Worm (Caenorhabditis elegans) whole organism, midembryonic: ENCODE measurements around the gene R08C7.12.

Experiments
- T22C8.4 ChIP-seq: fragments of 200-800 bp; sonication (Bioruptor generic); IDR thresholded peaks from 2 replicates; pipeline ENCODE4 v1.3.6; 2022; ENCODE audit warnings: missing genetic modification characterization, missing compliant biosample characterization
- flt-1 ChIP-seq: fragments of 200-800 bp; sonication (Bioruptor generic); IDR thresholded peaks from 2 replicates; pipeline ENCODE4 v1.3.6; 2022; ENCODE audit warnings: missing genetic modification characterization, missing compliant biosample characterization
- klf-2 ChIP-seq: fragments of 200-800 bp; sonication (Bioruptor generic); conservative IDR thresholded peaks from 2 replicates; pipeline ENCODE4 v1.3.6; 2022; ENCODE audit warnings: missing genetic modification reagents, missing genetic modification characterization, missing compliant biosample characterization
- med-1 ChIP-seq: sonication (generic microtip); optimal IDR thresholded peaks from 2 replicates; lab custom pipeline; 2017; ENCODE audit warnings: missing genetic modification characterization, mild to moderate bottlenecking, missing compliant biosample characterization, antibody characterized with exemption, missing genetic modification reagents; ENCODE audit not compliant: insufficient read depth
- ref-1 ChIP-seq: fragments of 200-800 bp; sonication (Bioruptor generic); conservative IDR thresholded peaks from 2 replicates; pipeline ENCODE4 v1.3.6; 2022; ENCODE audit warnings: missing genetic modification reagents, missing genetic modification characterization, missing compliant biosample characterization
- ztf-23 ChIP-seq: fragments of 200-800 bp; sonication (Bioruptor generic); IDR thresholded peaks from 2 replicates; pipeline ENCODE4 v1.3.6; 2022; ENCODE audit warnings: missing genetic modification reagents, missing genetic modification characterization, missing compliant biosample characterization
- ztf-29 ChIP-seq: fragments of 200-800 bp; sonication (Bioruptor generic); IDR thresholded peaks from 2 replicates; pipeline ENCODE4 v1.3.6; 2022; ENCODE audit warnings: missing genetic modification reagents, missing genetic modification characterization, missing compliant biosample characterization

ce11 chrIV:4441077-4441476, 8.5 kb upstream of the R08C7.12 start, which contains the start of gene fbxb-75:
- TF ChIP-seq klf-2 (GFP tag; lab: Robert Waterston, UW) (no peak), ztf-29 (no peak), ref-1 (no peak), med-1 (GFP tag; lab: Kevin White, UChicago) (no peak), ztf-23 (no peak), flt-1 (GFP tag; lab: Robert Waterston, UW) (no peak), T22C8.4 (GFP tag; lab: Robert Waterston, UW) (no peak)
